Worm (Caenorhabditis elegans) whole organism, L4 larva: ENCODE results near the gene saeg-2.

Experiments
- F26F4.8 ChIP-seq: fragments of 200-800 bp; sonication (Bioruptor generic); conservative IDR thresholded peaks from 2 replicates; pipeline ENCODE4 v1.3.6; 2022; ENCODE audit warnings: missing genetic modification characterization, missing compliant biosample characterization
- Y75B8A.6 ChIP-seq: fragments of 200-800 bp; sonication (Bioruptor generic); IDR thresholded peaks from 2 replicates; pipeline ENCODE4 v1.3.6; 2022; ENCODE audit warnings: missing genetic modification reagents, missing genetic modification characterization, missing compliant biosample characterization
- aha-1 ChIP-seq: fragments of 150-350 bp; peaks from one replicate; lab custom pipeline; 2014; ENCODE audit warnings: missing biosample characterization, missing genetic modification characterization
- ceh-20 ChIP-seq: fragments of 200-800 bp; sonication (Bioruptor generic); IDR thresholded peaks from 2 replicates; pipeline ENCODE4 v1.3.6; 2022; ENCODE audit warnings: missing genetic modification reagents, missing genetic modification characterization, missing compliant biosample characterization
- lin-39 ChIP-seq: fragments of 150-350 bp; optimal IDR thresholded peaks from 2 replicates; lab custom pipeline; 2014; ENCODE audit warnings: missing biosample characterization, missing genetic modification reagents, missing genetic modification characterization
- madf-9 ChIP-seq: fragments of 200-800 bp; sonication (Bioruptor generic); conservative IDR thresholded peaks from 2 replicates; pipeline ENCODE4 v1.3.6; 2022; ENCODE audit warnings: missing genetic modification reagents, missing genetic modification characterization, missing compliant biosample characterization
- nhr-10 ChIP-seq: fragments of 150-350 bp; optimal IDR thresholded peaks from 2 replicates; lab custom pipeline; 2014; ENCODE audit warnings: missing biosample characterization, missing genetic modification characterization
- nhr-25 ChIP-seq: sonication (generic microtip); optimal IDR thresholded peaks from 2 replicates; lab custom pipeline; 2017; ENCODE audit warnings: missing genetic modification characterization, mild to moderate bottlenecking, missing compliant biosample characterization, antibody characterized with exemption, moderate library complexity, borderline replicate concordance; ENCODE audit not compliant: insufficient read depth
- nhr-28 ChIP-seq: fragments of 150-350 bp; optimal IDR thresholded peaks from 2 replicates; lab custom pipeline; 2014; ENCODE audit warnings: missing biosample characterization, missing genetic modification characterization
- rbr-2 ChIP-seq: sonication (generic microtip); optimal IDR thresholded peaks from 2 replicates; lab custom pipeline; 2016; ENCODE audit warnings: missing genotype, missing genetic modification characterization, missing compliant biosample characterization
- set-16 ChIP-seq: fragments of 200-800 bp; sonication (Bioruptor generic); IDR thresholded peaks from 2 replicates; pipeline ENCODE4 v1.3.6; 2022; ENCODE audit warnings: missing genetic modification reagents, missing genetic modification characterization, missing compliant biosample characterization

- TF ChIP-seq set-16 (GFP tag; lab: Robert Waterston, UW) = no peak
- no peak for TF ChIP-seq nhr-25
- TF ChIP-seq ceh-20 = no peak
- TF ChIP-seq F26F4.8 (GFP tag; lab: Robert Waterston, UW) = no peak
- no peak for TF ChIP-seq rbr-2
- TF ChIP-seq aha-1 (tag; lab: Kevin White, UChicago) = no peak
- no peak for TF ChIP-seq lin-39 (tag; lab: Kevin White, UChicago)
- no peak for TF ChIP-seq madf-9
- no peak for TF ChIP-seq Y75B8A.6 (GFP tag; lab: Robert Waterston, UW)
- no peak for TF ChIP-seq nhr-28 (tag; lab: Kevin White, UChicago)
- no peak for TF ChIP-seq nhr-10
These were observed 24.8 kb upstream of the saeg-2 start, which contains the start of gene npr-29 for ce11 chrIII:9215367-9215766.
